Fruit fly (Drosophila melanogaster) whole organism, embryonic: ENCODE measurements around the gene Rnmt.
A peak's percentile ranks its signal among the peaks of the same experiment; 100 is the strongest.

Source experiments
- BEAF-32 ChIP-seq: fragments of 200-800 bp; sonication (Bioruptor generic); optimal IDR thresholded peaks from 3 replicates; lab custom pipeline; 2017; ENCODE audit warnings: missing biosample characterization, missing genetic modification characterization, mild to moderate bottlenecking, moderate library complexity, missing genetic modification reagents
- Blimp-1 ChIP-seq: fragments of 200-800 bp; sonication (Bioruptor generic); optimal IDR thresholded peaks from 3 replicates; lab custom pipeline; 2018; ENCODE audit warnings: missing biosample characterization, missing genetic modification characterization, mild to moderate bottlenecking, moderate library complexity, missing genetic modification reagents
- CG11560 ChIP-seq: fragments of 200-800 bp; sonication (Bioruptor generic); IDR thresholded peaks from 3 replicates; pipeline ENCODE4 v1.3.6; 2022; ENCODE audit warnings: missing biosample characterization, missing genetic modification characterization
- CG11695 ChIP-seq: fragments of 200-800 bp; sonication (Bioruptor generic); IDR thresholded peaks from 3 replicates; pipeline ENCODE4 v1.3.6; 2022; ENCODE audit warnings: missing biosample characterization, missing genetic modification characterization
- CG13123 ChIP-seq: fragments of 200-800 bp; sonication (Bioruptor generic); optimal IDR thresholded peaks from 2 replicates; lab custom pipeline; 2016; ENCODE audit warnings: missing biosample characterization, missing genetic modification characterization
- CG13287 ChIP-seq: fragments of 200-800 bp; sonication (Bioruptor generic); IDR thresholded peaks from 2 replicates; pipeline ENCODE4 v1.3.6; 2022; ENCODE audit warnings: missing biosample characterization, missing genetic modification characterization; ENCODE audit not compliant: partially characterized antibody
- CG14667 ChIP-seq: fragments of 200-800 bp; sonication (Bioruptor generic); IDR thresholded peaks from 2 replicates; pipeline ENCODE4 v1.3.6; 2022; ENCODE audit warnings: missing biosample characterization, missing genetic modification characterization
- CG15479 ChIP-seq: fragments of 200-800 bp; sonication (Bioruptor generic); optimal IDR thresholded peaks from 3 replicates; lab custom pipeline; 2019; ENCODE audit warnings: missing biosample characterization, mild to moderate bottlenecking, missing genetic modification characterization, moderate library complexity
- CG15514 ChIP-seq: fragments of 200-800 bp; sonication (Bioruptor generic); optimal IDR thresholded peaks from 3 replicates; lab custom pipeline; 2017; ENCODE audit warnings: missing biosample characterization, missing genetic modification characterization, mild to moderate bottlenecking, moderate library complexity, missing genetic modification reagents
- CG16813 ChIP-seq: fragments of 200-800 bp; sonication (Bioruptor generic); IDR thresholded peaks from 3 replicates; pipeline ENCODE4 v1.3.6; 2022; ENCODE audit warnings: missing biosample characterization, missing genetic modification characterization; ENCODE audit not compliant: partially characterized antibody
- CG16815 ChIP-seq: fragments of 200-800 bp; sonication (Bioruptor generic); optimal IDR thresholded peaks from 3 replicates; lab custom pipeline; 2017; ENCODE audit warnings: missing biosample characterization, mild to moderate bottlenecking, missing genetic modification characterization
- CG17568 ChIP-seq: fragments of 200-800 bp; sonication (Bioruptor generic); optimal IDR thresholded peaks from 2 replicates; lab custom pipeline; 2018; ENCODE audit warnings: missing biosample characterization, mild to moderate bottlenecking, missing genetic modification characterization, moderate library complexity
- CG17802 ChIP-seq: fragments of 200-800 bp; sonication (Bioruptor generic); optimal IDR thresholded peaks from 2 replicates; lab custom pipeline; 2018; ENCODE audit warnings: missing biosample characterization, mild to moderate bottlenecking, missing genetic modification characterization, moderate library complexity
- CG2116 ChIP-seq: fragments of 200-800 bp; sonication (Bioruptor generic); optimal IDR thresholded peaks from 3 replicates; lab custom pipeline; 2018; ENCODE audit warnings: missing biosample characterization, mild to moderate bottlenecking, missing genetic modification characterization
- CG2712 ChIP-seq: fragments of 200-800 bp; optimal IDR thresholded peaks from 3 replicates; lab custom pipeline; 2019; ENCODE audit warnings: missing biosample characterization, mild to moderate bottlenecking, missing genetic modification characterization, moderate library complexity
- CG2889 ChIP-seq: fragments of 200-800 bp; sonication (Bioruptor generic); IDR thresholded peaks from 3 replicates; pipeline ENCODE4 v1.3.6; 2022; ENCODE audit warnings: missing biosample characterization, missing genetic modification characterization
- CG30020 ChIP-seq: fragments of 200-800 bp; optimal IDR thresholded peaks from 2 replicates; lab custom pipeline; 2019; ENCODE audit warnings: missing biosample characterization, mild to moderate bottlenecking, missing genetic modification characterization, moderate library complexity
- CG30403 ChIP-seq: fragments of 200-800 bp; sonication (Bioruptor generic); optimal IDR thresholded peaks from 3 replicates; lab custom pipeline; 2016; ENCODE audit warnings: missing biosample characterization, missing genetic modification characterization
- CG5180 ChIP-seq: fragments of 200-800 bp; sonication (Bioruptor generic); optimal IDR thresholded peaks from 3 replicates; lab custom pipeline; 2017; ENCODE audit warnings: missing biosample characterization, missing genetic modification characterization, mild to moderate bottlenecking, moderate library complexity, missing genetic modification reagents
- CG6175 ChIP-seq: fragments of 200-800 bp; sonication (Bioruptor generic); IDR thresholded peaks from 3 replicates; pipeline ENCODE4 v1.3.6; 2022; ENCODE audit warnings: missing biosample characterization, missing genetic modification characterization
- CG6791 ChIP-seq: fragments of 200-800 bp; sonication (Bioruptor generic); IDR thresholded peaks from 3 replicates; pipeline ENCODE4 v1.3.6; 2022; ENCODE audit warnings: missing biosample characterization, missing genetic modification characterization; ENCODE audit not compliant: partially characterized antibody
- CG7786 ChIP-seq: fragments of 200-800 bp; sonication (Bioruptor generic); optimal IDR thresholded peaks from 2 replicates; lab custom pipeline; 2016; ENCODE audit warnings: missing biosample characterization, missing genetic modification characterization
- Deaf1 ChIP-seq: fragments of 200-800 bp; optimal IDR thresholded peaks from 3 replicates; lab custom pipeline; 2019; ENCODE audit warnings: missing biosample characterization, mild to moderate bottlenecking, missing genetic modification characterization, moderate library complexity
- Dip2 ChIP-seq: fragments of 200-800 bp; sonication (Bioruptor generic); IDR thresholded peaks from 2 replicates; pipeline ENCODE4 v1.3.6; 2022; ENCODE audit warnings: missing biosample characterization, missing genetic modification characterization
- E2f1 ChIP-seq: fragments of 200-800 bp; sonication (Bioruptor generic); IDR thresholded peaks from 2 replicates; pipeline ENCODE4 v1.3.6; 2022; ENCODE audit warnings: missing biosample characterization, missing genetic modification characterization
- Fer2 ChIP-seq: fragments of 200-800 bp; sonication (Bioruptor generic); optimal IDR thresholded peaks from 2 replicates; lab custom pipeline; 2018; ENCODE audit warnings: missing biosample characterization, mild to moderate bottlenecking, missing genetic modification characterization, moderate library complexity
- MBD-R2 ChIP-seq: fragments of 200-800 bp; sonication (Bioruptor generic); IDR thresholded peaks from 2 replicates; pipeline ENCODE4 v1.3.6; 2022; ENCODE audit warnings: missing biosample characterization, missing genetic modification characterization
- Mes4 ChIP-seq: fragments of 200-800 bp; sonication (Bioruptor generic); optimal IDR thresholded peaks from 2 replicates; lab custom pipeline; 2016; ENCODE audit warnings: missing biosample characterization, missing genetic modification characterization
- Opbp ChIP-seq: fragments of 200-800 bp; sonication (Bioruptor generic); IDR thresholded peaks from 3 replicates; pipeline ENCODE4 v1.3.6; 2022; ENCODE audit warnings: missing biosample characterization, missing genetic modification characterization; ENCODE audit not compliant: partially characterized antibody
- Rx ChIP-seq: fragments of 200-800 bp; sonication (Bioruptor generic); IDR thresholded peaks from 2 replicates; pipeline ENCODE4 v1.3.6; 2022; ENCODE audit warnings: missing biosample characterization, missing genetic modification characterization
- Six4 ChIP-seq: fragments of 200-800 bp; sonication (Bioruptor generic); optimal IDR thresholded peaks from 2 replicates; lab custom pipeline; 2016; ENCODE audit warnings: missing biosample characterization, missing genetic modification characterization
- Stat92E ChIP-seq, 3 experiments: fragments of >200 bp in 2 of 3; fragments of 200-800 bp in 1 of 3; sonication (Bioruptor generic) in 1 of 3; optimal IDR thresholded peaks; 2 replicates each; lab custom pipeline; 2017 to 2019; ENCODE audit warnings: missing biosample characterization in 3 of 3, missing genetic modification characterization in 3 of 3, mild to moderate bottlenecking in 1 of 3, moderate library complexity in 1 of 3
- YL-1 ChIP-seq: fragments of 200-800 bp; sonication (Bioruptor generic); optimal IDR thresholded peaks from 3 replicates; lab custom pipeline; 2017; ENCODE audit warnings: missing biosample characterization, mild to moderate bottlenecking, missing genetic modification characterization
- caup ChIP-seq: fragments of 200-800 bp; sonication (Bioruptor generic); optimal IDR thresholded peaks from 3 replicates; lab custom pipeline; 2017; ENCODE audit warnings: missing biosample characterization, mild to moderate bottlenecking, missing genetic modification characterization, moderate library complexity; ENCODE audit not compliant: severe bottlenecking
- chm ChIP-seq: fragments of 200-800 bp; sonication (Bioruptor generic); IDR thresholded peaks from 2 replicates; pipeline ENCODE4 v1.3.6; 2022; ENCODE audit warnings: missing biosample characterization, missing genetic modification characterization
- ci ChIP-seq: fragments of 200-800 bp; sonication (Bioruptor generic); IDR thresholded peaks from 3 replicates; pipeline ENCODE4 v1.3.6; 2022; ENCODE audit warnings: missing biosample characterization, missing genetic modification characterization
- corto ChIP-seq: fragments of 200-800 bp; sonication (Bioruptor generic); optimal IDR thresholded peaks from 2 replicates; lab custom pipeline; 2016; ENCODE audit warnings: missing biosample characterization, mild to moderate bottlenecking, missing genetic modification characterization, moderate library complexity
- dmrt99B ChIP-seq: fragments of 200-800 bp; sonication (Bioruptor generic); optimal IDR thresholded peaks from 2 replicates; lab custom pipeline; 2018; ENCODE audit warnings: missing biosample characterization, mild to moderate bottlenecking, missing genetic modification characterization, moderate library complexity
- grau ChIP-seq: fragments of 200-800 bp; optimal IDR thresholded peaks from 3 replicates; lab custom pipeline; 2019; ENCODE audit warnings: missing biosample characterization, mild to moderate bottlenecking, missing genetic modification characterization, moderate library complexity
- gt ChIP-seq: fragments of 200-800 bp; sonication (Bioruptor generic); IDR thresholded peaks from 2 replicates; pipeline ENCODE4 v1.3.6; 2022; ENCODE audit warnings: missing biosample characterization, missing genetic modification characterization
- kay ChIP-seq: fragments of 200-800 bp; sonication (Bioruptor generic); optimal IDR thresholded peaks from 2 replicates; lab custom pipeline; 2016; ENCODE audit warnings: missing biosample characterization, missing genetic modification characterization
- lab ChIP-seq: fragments of 200-800 bp; sonication (Bioruptor generic); optimal IDR thresholded peaks from 3 replicates; lab custom pipeline; 2017; ENCODE audit warnings: missing biosample characterization, missing genetic modification characterization, mild to moderate bottlenecking, moderate library complexity, missing genetic modification reagents
- nerfin-1 ChIP-seq: fragments of 200-800 bp; sonication (Bioruptor generic); optimal IDR thresholded peaks from 3 replicates; lab custom pipeline; 2019; ENCODE audit warnings: missing biosample characterization, mild to moderate bottlenecking, missing genetic modification characterization, moderate library complexity
- psq ChIP-seq: fragments of 200-800 bp; sonication (Bioruptor generic); optimal IDR thresholded peaks from 2 replicates; lab custom pipeline; 2017; ENCODE audit warnings: missing biosample characterization, missing genetic modification characterization
- ranshi ChIP-seq: fragments of 200-800 bp; sonication (Bioruptor generic); IDR thresholded peaks from 2 replicates; pipeline ENCODE4 v1.3.6; 2022; ENCODE audit warnings: missing biosample characterization, missing genetic modification characterization
- scrt ChIP-seq: fragments of 200-800 bp; sonication (Bioruptor generic); optimal IDR thresholded peaks from 2 replicates; lab custom pipeline; 2018; ENCODE audit warnings: missing biosample characterization, mild to moderate bottlenecking, missing genetic modification characterization, moderate library complexity
- vfl ChIP-seq: fragments of 200-800 bp; sonication (Bioruptor generic); optimal IDR thresholded peaks from 2 replicates; lab custom pipeline; 2016; ENCODE audit warnings: missing biosample characterization, missing genetic modification characterization

Rnmt gene

dm6 chr2L:15056359-15057220 lies 46.9 kb downstream of the Rnmt start (continued):
- peak; percentile 83 for TF ChIP-seq ci (GFP tag; lab: Robert Waterston, UW)
- no peak for TF ChIP-seq CG16813 (GFP tag; lab: Robert Waterston, UW)
- TF ChIP-seq psq (GFP tag; lab: Kevin White, UChicago), result peak; percentile 37
- no peak for TF ChIP-seq YL-1 (GFP tag; lab: Kevin White, UChicago)
- peak; percentile 47 for TF ChIP-seq CG17802 (tag; lab: Kevin White, UChicago)
- peak; percentile 7 for TF ChIP-seq Mes4
- TF ChIP-seq CG15514 (GFP tag; lab: Kevin White, UChicago), result peak; percentile 34
- peak; percentile 82 for TF ChIP-seq Six4 (GFP tag; lab: Kevin White, UChicago)
- TF ChIP-seq ranshi (GFP tag; lab: Robert Waterston, UW), result peak; percentile 75
- no peak for TF ChIP-seq Dip2 (GFP tag; lab: Robert Waterston, UW)
- TF ChIP-seq Opbp (GFP tag; lab: Robert Waterston, UW), result 0 out of 3 replicates have a peak, but pooled peaks have one; percentile 21
- peak; percentile 82 for TF ChIP-seq Blimp-1 (GFP tag; lab: Kevin White, UChicago)
- TF ChIP-seq corto (GFP tag; lab: Kevin White, UChicago), result peak; percentile 67
- TF ChIP-seq BEAF-32 (GFP tag; lab: Kevin White, UChicago), result no peak
- peak; percentile 34 for TF ChIP-seq vfl (GFP tag; lab: Kevin White, UChicago)
- peak; percentile 14 for TF ChIP-seq Fer2 (tag; lab: Kevin White, UChicago)
- TF ChIP-seq grau, result peak; percentile 68
- peak; percentile 38 for TF ChIP-seq chm (GFP tag; lab: Robert Waterston, UW)
- TF ChIP-seq CG30020 (tag; lab: Kevin White, UChicago), result peak; percentile 27
- TF ChIP-seq CG2116 (GFP tag; lab: Kevin White, UChicago), result peak; percentile 26
- no peak for TF ChIP-seq CG7786 (GFP tag; lab: Kevin White, UChicago)
- peak; percentile 67 for TF ChIP-seq CG5180
- no peak for TF ChIP-seq CG13287 (GFP tag; lab: Robert Waterston, UW)
- peak; percentile 62 for TF ChIP-seq CG16815
- TF ChIP-seq scrt (GFP tag; lab: Kevin White, UChicago), result peak; percentile 31
- peak; percentile 45; the same call in 1 of the 2 replicates for TF ChIP-seq gt (GFP tag; lab: Robert Waterston, UW)
- TF ChIP-seq CG11560 (tag; lab: Robert Waterston, UW), result no peak
- TF ChIP-seq CG2712 (tag; lab: Kevin White, UChicago), result peak; percentile 89
- TF ChIP-seq kay (GFP tag; lab: Kevin White, UChicago), result peak; percentile 37
- peak; percentile 35 for TF ChIP-seq CG15479 (GFP tag; lab: Kevin White, UChicago)
- 0 out of 3 replicates have a peak, but pooled peaks have one; percentile 21 for TF ChIP-seq CG6175
- no peak for TF ChIP-seq Deaf1
- TF ChIP-seq CG17568 (GFP tag; lab: Kevin White, UChicago), result peak; percentile 25
- no peak; the same call in 1 of the 2 replicates for TF ChIP-seq CG14667
- peak; percentile 78 for TF ChIP-seq nerfin-1 (tag; lab: Kevin White, UChicago)
- peak in 1 of 3 experiments; percentile 49 for TF ChIP-seq Stat92E (GFP tag; optimal IDR thresholded peaks at IDR 0.05; lab: Kevin White, UChicago)
- TF ChIP-seq CG13123 (GFP tag; lab: Kevin White, UChicago), result peak; percentile 44
- TF ChIP-seq CG30403 (GFP tag; lab: Kevin White, UChicago), result peak; percentile 88
- TF ChIP-seq caup (GFP tag; lab: Kevin White, UChicago), result peak; percentile 55
- TF ChIP-seq MBD-R2 (GFP tag; lab: Robert Waterston, UW), result no peak; the same call in 1 of the 2 replicates
- TF ChIP-seq dmrt99B (tag; lab: Kevin White, UChicago), result peak; percentile 86
- TF ChIP-seq CG2889 (GFP tag; lab: Robert Waterston, UW), result peak; percentile 51; the same call in 1 of the 3 replicates
- peak; percentile 71 for TF ChIP-seq E2f1 (GFP tag; lab: Robert Waterston, UW)
- peak; percentile 84 for TF ChIP-seq CG11695
- no peak for TF ChIP-seq CG6791 (GFP tag; lab: Robert Waterston, UW)
- no peak; the same call in 1 of the 2 replicates for TF ChIP-seq Rx (GFP tag; lab: Robert Waterston, UW)
- peak; percentile 72 for TF ChIP-seq lab (GFP tag; lab: Kevin White, UChicago)
